Worm (Caenorhabditis elegans) whole organism, early embryonic: ENCODE data around the gene cox-18.

Experiments
- B0310.2 ChIP-seq: sonication (generic microtip); optimal IDR thresholded peaks from 2 replicates; lab custom pipeline; 2016; ENCODE audit warnings: mild to moderate bottlenecking, missing genetic modification characterization, missing compliant biosample characterization
- F13C5.2 ChIP-seq: sonication (generic microtip); optimal IDR thresholded peaks from 2 replicates; lab custom pipeline; 2017; ENCODE audit warnings: mild to moderate bottlenecking, missing genetic modification characterization, inconsistent platforms, missing compliant biosample characterization
- ama-1 ChIP-seq: fragments of 150-350 bp; optimal IDR thresholded peaks from 2 replicates; lab custom pipeline; 2014
- ceh-13 ChIP-seq: fragments of 200-800 bp; sonication (Bioruptor generic); optimal IDR thresholded peaks from 2 replicates; lab custom pipeline; 2018; ENCODE audit warnings: mild to moderate bottlenecking, missing genetic modification characterization, missing compliant biosample characterization
- ets-7 ChIP-seq: sonication (generic microtip); optimal IDR thresholded peaks from 2 replicates; lab custom pipeline; 2016; ENCODE audit warnings: missing genotype, missing genetic modification characterization, missing compliant biosample characterization
- flt-1 ChIP-seq: fragments of 200-800 bp; sonication (Bioruptor generic); IDR thresholded peaks from 2 replicates; pipeline ENCODE4 v1.3.6; 2022; ENCODE audit warnings: missing genetic modification characterization, missing compliant biosample characterization
- hmbx-1 ChIP-seq: sonication (generic microtip); optimal IDR thresholded peaks from 2 replicates; lab custom pipeline; 2016; ENCODE audit warnings: mild to moderate bottlenecking, missing genetic modification characterization, missing compliant biosample characterization
- hnd-1 ChIP-seq: sonication (generic microtip); optimal IDR thresholded peaks from 2 replicates; lab custom pipeline; 2016; ENCODE audit warnings: missing genetic modification characterization, missing compliant biosample characterization
- pes-1 ChIP-seq: fragments of 200-800 bp; sonication (Bioruptor generic); IDR thresholded peaks from 2 replicates; pipeline ENCODE4 v1.3.6; 2022; ENCODE audit warnings: missing genetic modification reagents, missing genetic modification characterization, missing compliant biosample characterization
- scrt-1 ChIP-seq: fragments of 200-800 bp; sonication (Bioruptor generic); IDR thresholded peaks from 2 replicates; pipeline ENCODE4 v1.3.6; 2022; ENCODE audit warnings: missing genetic modification characterization, missing compliant biosample characterization
- sea-1 ChIP-seq: fragments of 200-800 bp; sonication (Bioruptor generic); conservative IDR thresholded peaks from 2 replicates; pipeline ENCODE4 v1.3.6; 2022; ENCODE audit warnings: missing genetic modification characterization, missing compliant biosample characterization
- tbx-11 ChIP-seq: fragments of 200-800 bp; sonication (Bioruptor generic); IDR thresholded peaks from 2 replicates; pipeline ENCODE4 v1.3.6; 2022; ENCODE audit warnings: missing genetic modification characterization, missing compliant biosample characterization
- tbx-37 ChIP-seq: fragments of 200-800 bp; sonication (Bioruptor generic); conservative IDR thresholded peaks from 2 replicates; pipeline ENCODE4 v1.3.6; 2022; ENCODE audit warnings: missing genetic modification reagents, missing genetic modification characterization, missing compliant biosample characterization
- tra-4 ChIP-seq: sonication (generic microtip); optimal IDR thresholded peaks from 2 replicates; lab custom pipeline; 2017; ENCODE audit warnings: missing genetic modification characterization, missing compliant biosample characterization

DNA sequence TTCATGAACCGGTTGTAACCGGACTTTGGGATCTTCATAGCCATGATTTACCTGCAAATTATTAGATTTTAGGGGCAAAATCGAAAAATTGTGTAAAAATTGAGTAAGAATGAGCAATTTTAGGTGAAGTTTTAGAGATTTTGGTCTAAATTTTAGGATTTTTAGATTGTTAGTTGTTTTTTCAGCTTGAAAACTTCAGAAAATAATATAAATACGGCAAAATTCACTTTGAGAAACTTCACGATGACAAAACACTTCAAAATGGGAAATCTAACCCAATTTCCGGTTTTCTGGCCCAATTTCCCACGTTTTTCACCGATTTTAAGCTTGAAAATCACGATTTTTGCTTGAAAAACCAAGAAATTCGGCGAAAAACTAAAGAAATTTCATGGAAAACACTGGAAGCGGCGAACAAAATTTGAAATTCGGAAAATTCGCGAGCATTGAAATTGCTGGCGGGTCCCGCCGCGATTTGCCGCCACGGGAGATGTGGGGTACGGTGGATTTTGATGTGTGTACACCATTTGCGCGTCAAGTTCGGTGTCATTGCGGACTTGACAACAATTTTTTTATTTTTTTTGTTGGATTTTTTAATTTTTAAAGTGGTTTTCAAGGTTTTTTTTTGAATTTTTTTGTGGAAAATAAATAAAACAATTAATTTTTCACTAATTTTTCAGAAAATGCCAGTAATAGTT is 3.2 kb upstream of the cox-18 start, which contains the start of the genes cct-8 and Y55F3AR.2:
- peak; percentile 58; the same call in 1 of the 2 replicates for TF ChIP-seq tbx-11 (GFP tag; lab: Robert Waterston, UW)
- no peak for TF ChIP-seq B0310.2 (tag; lab: Kevin White, UChicago)
- TF ChIP-seq ceh-13 (GFP tag; lab: Kevin White, UChicago): no peak
- no peak; the same call in 1 of the 2 replicates for TF ChIP-seq flt-1 (GFP tag; lab: Robert Waterston, UW)
- peak; percentile 35 for TF ChIP-seq hmbx-1 (tag; lab: Kevin White, UChicago)
- no peak for TF ChIP-seq ama-1 (lab: Kevin White, UChicago)
- no peak for TF ChIP-seq tra-4 (tag; lab: Kevin White, UChicago)
- TF ChIP-seq hnd-1 (tag; lab: Kevin White, UChicago): no peak
- TF ChIP-seq ets-7 (tag; lab: Kevin White, UChicago): no peak
- TF ChIP-seq tbx-37 (GFP tag; lab: Robert Waterston, UW): peak; percentile 51; the same call in 1 of the 2 replicates
- peak; percentile 64; the same call in 1 of the 2 replicates for TF ChIP-seq scrt-1
- TF ChIP-seq pes-1 (GFP tag; lab: Robert Waterston, UW): 0 out of 2 replicates have a peak, but pooled peaks have one; percentile 38
- peak; percentile 94 for TF ChIP-seq F13C5.2 (tag; lab: Kevin White, UChicago)
- TF ChIP-seq sea-1 (GFP tag; lab: Robert Waterston, UW): 0 out of 2 replicates have a peak, but pooled peaks have one; percentile 51
